Fruit fly (Drosophila melanogaster): Measurements from ENCODE around the gene Sarm.
A peak's percentile ranks its signal among the peaks of the same experiment; 100 is the strongest.

- TF ChIP-seq NFAT (GFP tag; IDR thresholded peaks at IDR 0.05): no peak
- TF ChIP-seq cwo (GFP tag; optimal IDR thresholded peaks at IDR 0.05): peak; percentile 76
- TF ChIP-seq Ssrp (tag; optimal IDR thresholded peaks at IDR 0.05): no peak
- no peak for TF ChIP-seq CG18619 (GFP tag; optimal IDR thresholded peaks at IDR 0.05)
Measured at dm6 chr3L:8018665-8019070, 45.0 kb upstream of the Sarm start.

Measured in whole organism, embryonic.